Fruit fly (Drosophila melanogaster) whole organism, wandering third instar larva: ENCODE results near the gene Set.

Experiments
- Abd-B ChIP-seq: fragments of >200 bp; optimal IDR thresholded peaks from 2 replicates; lab custom pipeline; 2017; ENCODE audit warnings: missing biosample characterization, missing genetic modification characterization
- CG9705 ChIP-seq: fragments of 200-800 bp; sonication (Bioruptor generic); optimal IDR thresholded peaks from 2 replicates; lab custom pipeline; 2018; ENCODE audit warnings: missing biosample characterization, mild to moderate bottlenecking, missing genetic modification characterization
- CrebA ChIP-seq: fragments of 200-800 bp; sonication (Bioruptor generic); optimal IDR thresholded peaks from 2 replicates; lab custom pipeline; 2016; ENCODE audit warnings: missing biosample characterization, mild to moderate bottlenecking, missing genetic modification characterization, borderline replicate concordance
- Dfd ChIP-seq: fragments of >200 bp; optimal IDR thresholded peaks from 2 replicates; lab custom pipeline; 2017; ENCODE audit warnings: missing biosample characterization, missing genetic modification characterization
- Dif ChIP-seq: fragments of 200-275, 200-300 bp; sonication (Bioruptor generic); optimal IDR thresholded peaks from 2 replicates; lab custom pipeline; 2018; ENCODE audit warnings: missing biosample characterization, missing genetic modification characterization; ENCODE audit not compliant: partially characterized antibody
- HLH106 ChIP-seq: fragments of 200-800 bp; optimal IDR thresholded peaks from 3 replicates; lab custom pipeline; 2019; ENCODE audit warnings: missing biosample characterization, mild to moderate bottlenecking, missing genetic modification characterization, moderate library complexity
- Hnf4 ChIP-seq: fragments of 200-800 bp; sonication (Bioruptor generic); optimal IDR thresholded peaks from 2 replicates; lab custom pipeline; 2016; ENCODE audit warnings: missing biosample characterization, mild to moderate bottlenecking, missing genetic modification characterization
- Hr83 ChIP-seq: fragments of 200-300 bp; sonication (Bioruptor generic); optimal IDR thresholded peaks from 2 replicates; lab custom pipeline; 2016; ENCODE audit warnings: missing biosample characterization, mild to moderate bottlenecking, missing genetic modification characterization, moderate library complexity; ENCODE audit not compliant: poor library complexity, severe bottlenecking
- Jra ChIP-seq: sonication (Bioruptor generic); optimal IDR thresholded peaks from 2 replicates; lab custom pipeline; 2016; ENCODE audit warnings: missing biosample characterization, missing genetic modification characterization
- Myc ChIP-seq: fragments of >200 bp; optimal IDR thresholded peaks from 2 replicates; lab custom pipeline; 2017
- Rel ChIP-seq, 2 experiments: fragments of 200-800 bp; sonication (Bioruptor generic) in 1 of 2; optimal IDR thresholded peaks; 2 replicates in 1 of 2; 3 replicates in 1 of 2; lab custom pipeline; 2016 to 2019; ENCODE audit warnings: mild to moderate bottlenecking in 2 of 2, missing biosample characterization in 2 of 2, missing genetic modification characterization in 2 of 2, moderate library complexity in 1 of 2
- Sp1 ChIP-seq: fragments of 200-800 bp; sonication (Bioruptor generic); optimal IDR thresholded peaks from 3 replicates; lab custom pipeline; 2019; ENCODE audit warnings: missing biosample characterization, mild to moderate bottlenecking, missing genetic modification characterization, moderate library complexity
- Vsx2 ChIP-seq: fragments of 200-300, 225-300 bp; sonication (Bioruptor generic); optimal IDR thresholded peaks from 2 replicates; lab custom pipeline; 2018; ENCODE audit warnings: missing biosample characterization, missing genetic modification characterization; ENCODE audit not compliant: partially characterized antibody
- br ChIP-seq: fragments of 200-800 bp; sonication (Bioruptor generic); optimal IDR thresholded peaks from 2 replicates; lab custom pipeline; 2016; ENCODE audit warnings: missing biosample characterization, missing genetic modification characterization
- brk ChIP-seq: fragments of 200-800 bp; sonication (Bioruptor generic); optimal IDR thresholded peaks from 2 replicates; lab custom pipeline; 2016; ENCODE audit warnings: missing biosample characterization, mild to moderate bottlenecking, missing genetic modification characterization
- dl ChIP-seq, 2 experiments: fragments of 175-275, 200-275 bp in 1 of 2; fragments of 200-275 bp in 1 of 2; sonication (Bioruptor generic); optimal IDR thresholded peaks; lab custom pipeline; 2018; ENCODE audit warnings: mild to moderate bottlenecking in 2 of 2, missing biosample characterization in 2 of 2, missing genetic modification characterization in 2 of 2, moderate library complexity in 2 of 2; ENCODE audit not compliant: partially characterized antibody in 2 of 2, insufficient read depth in 1 of 2
- dmrt93B ChIP-seq: fragments of 200-800 bp; sonication (Bioruptor generic); optimal IDR thresholded peaks from 2 replicates; lab custom pipeline; 2018; ENCODE audit warnings: missing biosample characterization, mild to moderate bottlenecking, missing genetic modification characterization
- ey ChIP-seq: fragments of 200-800 bp; sonication (Bioruptor generic); optimal IDR thresholded peaks from 2 replicates; lab custom pipeline; 2016; ENCODE audit warnings: missing biosample characterization, missing genetic modification characterization
- foxo ChIP-seq, 2 experiments: fragments of 200-800 bp; sonication (Bioruptor generic); optimal IDR thresholded peaks; 2 replicates in 1 of 2; 3 replicates in 1 of 2; lab custom pipeline; 2016 to 2017; ENCODE audit warnings: missing biosample characterization in 2 of 2, missing genetic modification characterization in 2 of 2
- fru ChIP-seq: fragments of 200-800 bp; sonication (Bioruptor generic); optimal IDR thresholded peaks from 3 replicates; lab custom pipeline; 2016; ENCODE audit warnings: missing biosample characterization, mild to moderate bottlenecking, missing genetic modification characterization
- h ChIP-seq: fragments of 200-800 bp; sonication (Bioruptor generic); optimal IDR thresholded peaks from 3 replicates; lab custom pipeline; 2016; ENCODE audit warnings: missing biosample characterization, mild to moderate bottlenecking, missing genetic modification characterization
- jim ChIP-seq: fragments of 175-275, 200-325 bp; sonication (Bioruptor generic); optimal IDR thresholded peaks from 2 replicates; lab custom pipeline; 2016; ENCODE audit warnings: missing biosample characterization, mild to moderate bottlenecking, missing genetic modification characterization
- rgr ChIP-seq: fragments of 200-800 bp; sonication (Bioruptor generic); optimal IDR thresholded peaks from 3 replicates; lab custom pipeline; 2016; ENCODE audit warnings: missing biosample characterization, mild to moderate bottlenecking, missing genetic modification characterization
- sage ChIP-seq: fragments of 200-800 bp; sonication (Bioruptor generic); optimal IDR thresholded peaks from 2 replicates; lab custom pipeline; 2016; ENCODE audit warnings: missing biosample characterization, mild to moderate bottlenecking, missing genetic modification characterization
- sv ChIP-seq: fragments of 200-800 bp; sonication (Bioruptor generic); optimal IDR thresholded peaks from 3 replicates; lab custom pipeline; 2016; ENCODE audit warnings: missing biosample characterization, missing genetic modification characterization
- tai ChIP-seq: sonication (Bioruptor generic); optimal IDR thresholded peaks from 2 replicates; lab custom pipeline; 2016; ENCODE audit warnings: missing biosample characterization, missing genetic modification characterization
- usp ChIP-seq: fragments of >200 bp; optimal IDR thresholded peaks from 2 replicates; lab custom pipeline; 2017; ENCODE audit warnings: missing biosample characterization, missing genetic modification characterization
- woc ChIP-seq: sonication (Bioruptor generic); optimal IDR thresholded peaks from 2 replicates; lab custom pipeline; 2016; ENCODE audit warnings: missing biosample characterization, mild to moderate bottlenecking, missing genetic modification characterization

The Set gene

DNA sequence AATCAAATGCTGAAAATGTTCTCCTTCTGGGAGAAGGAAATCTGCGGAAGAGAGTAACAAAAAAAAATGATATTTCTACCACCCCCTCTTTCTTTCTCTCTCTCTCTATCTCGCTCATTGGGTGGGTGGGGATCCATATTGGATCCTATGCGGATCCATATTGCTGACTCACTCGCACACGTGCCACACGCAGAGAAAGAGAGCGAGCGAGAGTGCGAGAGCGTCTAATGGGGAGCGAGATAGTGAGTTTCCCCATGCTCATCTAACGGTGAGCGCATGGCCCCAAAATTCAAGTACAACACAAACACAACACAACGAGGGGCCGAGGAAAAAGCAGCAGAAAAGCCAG, 23.3 kb downstream of the Set start:
- TF ChIP-seq h (GFP tag; lab: Kevin White, UChicago) (peak; percentile 12), dl (GFP tag; optimal IDR thresholded peaks at IDR 0.05; lab: Kevin White, UChicago; ENCODE audit: insufficient read depth in 1 of 2, partially characterized antibody in 2 of 2) (peak; percentile 39 to 74), Dif (GFP tag; lab: Kevin White, UChicago) (peak; percentile 68), Vsx2 (GFP tag; lab: Kevin White, UChicago) (peak; percentile 55), Hnf4 (no peak)
- TF ChIP-seq, all 38 proteins: peak for 4

DNA sequence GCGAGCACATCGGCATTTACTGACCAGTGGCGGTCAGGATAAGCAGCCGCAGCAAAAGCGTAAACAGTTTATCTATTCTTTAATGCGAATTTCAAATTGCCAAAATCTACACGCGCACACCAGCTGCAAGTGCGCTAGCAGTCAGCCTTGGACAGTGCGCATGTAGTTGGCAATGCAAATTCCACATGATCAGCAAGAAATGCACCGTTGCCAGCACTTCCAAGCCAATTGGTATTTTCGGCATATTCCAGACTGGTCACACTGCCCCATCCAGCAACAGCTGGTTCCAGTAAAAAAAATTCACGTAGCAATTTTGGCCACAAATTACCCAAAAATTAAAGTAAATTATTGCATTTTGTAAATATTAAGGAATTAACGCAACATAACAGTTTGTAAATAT, 24.4 kb downstream of the Set start:
- TF ChIP-seq Dfd (GFP tag; lab: Kevin White, UChicago) = no peak
- peak; percentile 30 for TF ChIP-seq HLH106 (tag; lab: Kevin White, UChicago)
- TF ChIP-seq Rel (GFP tag; optimal IDR thresholded peaks at IDR 0.05; lab: Kevin White, UChicago) = no peak
- TF ChIP-seq Rel (tag; optimal IDR thresholded peaks at IDR 0.05; lab: Kevin White, UChicago) = peak; percentile 39
- peak; percentile 36 for TF ChIP-seq rgr (GFP tag; lab: Kevin White, UChicago)
- TF ChIP-seq tai = no peak
- TF ChIP-seq CrebA (GFP tag; lab: Kevin White, UChicago) = no peak
- TF ChIP-seq foxo (GFP tag; optimal IDR thresholded peaks at IDR 0.05; lab: Kevin White, UChicago) = peak in 1 of 2 experiments; percentile 14
- peak; percentile 76 for TF ChIP-seq Vsx2 (GFP tag; lab: Kevin White, UChicago)
- peak; percentile 73 for TF ChIP-seq Myc (lab: Kevin White, UChicago)
- no peak for TF ChIP-seq Hnf4
- peak; percentile 68 to 71 for TF ChIP-seq dl (GFP tag; optimal IDR thresholded peaks at IDR 0.05; lab: Kevin White, UChicago; ENCODE audit: insufficient read depth in 1 of 2, partially characterized antibody in 2 of 2)
- TF ChIP-seq Dif (GFP tag; lab: Kevin White, UChicago) = peak; percentile 86
- peak; percentile 5 for TF ChIP-seq h (GFP tag; lab: Kevin White, UChicago)

DNA sequence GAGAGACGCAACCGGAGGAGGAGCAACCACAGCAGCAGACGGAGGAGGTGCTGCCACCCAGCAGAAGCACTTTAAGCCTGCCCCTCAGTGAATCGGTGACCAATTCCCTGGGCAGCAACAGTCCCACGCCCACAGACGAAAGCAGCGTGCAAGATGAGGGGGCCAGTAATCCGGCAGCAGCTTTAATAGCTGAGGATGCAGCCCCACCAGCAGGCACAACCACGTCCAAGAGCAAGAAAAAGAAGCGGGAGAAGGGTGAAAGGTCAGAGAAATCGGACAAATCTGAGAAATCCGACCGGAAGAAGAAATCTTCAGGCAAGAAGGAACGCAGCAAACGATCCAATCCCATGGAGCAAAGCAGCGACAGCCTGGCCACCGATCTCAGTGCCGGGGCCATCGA, 25.4 kb downstream of the Set start:
- TF ChIP-seq dl (GFP tag; optimal IDR thresholded peaks at IDR 0.05; lab: Kevin White, UChicago; ENCODE audit: insufficient read depth in 1 of 2, partially characterized antibody in 2 of 2) = no peak
- TF ChIP-seq woc (GFP tag; lab: Kevin White, UChicago) = no peak
- no peak for TF ChIP-seq Abd-B
- TF ChIP-seq jim (GFP tag; lab: Kevin White, UChicago) = no peak
- no peak for TF ChIP-seq dmrt93B
- TF ChIP-seq ey (GFP tag; lab: Kevin White, UChicago) = no peak
- TF ChIP-seq Vsx2 (GFP tag; lab: Kevin White, UChicago) = no peak
- TF ChIP-seq fru (GFP tag; lab: Kevin White, UChicago) = no peak
- no peak for TF ChIP-seq Sp1 (GFP tag; lab: Kevin White, UChicago)
- no peak for TF ChIP-seq HLH106 (tag; lab: Kevin White, UChicago)
- TF ChIP-seq Jra (GFP tag; lab: Kevin White, UChicago) = no peak
- no peak for TF ChIP-seq sage (GFP tag; lab: Kevin White, UChicago)
- no peak for TF ChIP-seq Dif (GFP tag; lab: Kevin White, UChicago)
- no peak for TF ChIP-seq CG9705 (GFP tag; lab: Kevin White, UChicago)
- TF ChIP-seq br = no peak
- no peak for TF ChIP-seq tai
- TF ChIP-seq Hr83 (GFP tag; lab: Kevin White, UChicago) = no peak
- TF ChIP-seq Dfd (GFP tag; lab: Kevin White, UChicago) = no peak
- no peak for TF ChIP-seq usp (GFP tag; lab: Kevin White, UChicago)
- TF ChIP-seq Myc (lab: Kevin White, UChicago) = no peak
- TF ChIP-seq, all 38 proteins: peak for 0

DNA sequence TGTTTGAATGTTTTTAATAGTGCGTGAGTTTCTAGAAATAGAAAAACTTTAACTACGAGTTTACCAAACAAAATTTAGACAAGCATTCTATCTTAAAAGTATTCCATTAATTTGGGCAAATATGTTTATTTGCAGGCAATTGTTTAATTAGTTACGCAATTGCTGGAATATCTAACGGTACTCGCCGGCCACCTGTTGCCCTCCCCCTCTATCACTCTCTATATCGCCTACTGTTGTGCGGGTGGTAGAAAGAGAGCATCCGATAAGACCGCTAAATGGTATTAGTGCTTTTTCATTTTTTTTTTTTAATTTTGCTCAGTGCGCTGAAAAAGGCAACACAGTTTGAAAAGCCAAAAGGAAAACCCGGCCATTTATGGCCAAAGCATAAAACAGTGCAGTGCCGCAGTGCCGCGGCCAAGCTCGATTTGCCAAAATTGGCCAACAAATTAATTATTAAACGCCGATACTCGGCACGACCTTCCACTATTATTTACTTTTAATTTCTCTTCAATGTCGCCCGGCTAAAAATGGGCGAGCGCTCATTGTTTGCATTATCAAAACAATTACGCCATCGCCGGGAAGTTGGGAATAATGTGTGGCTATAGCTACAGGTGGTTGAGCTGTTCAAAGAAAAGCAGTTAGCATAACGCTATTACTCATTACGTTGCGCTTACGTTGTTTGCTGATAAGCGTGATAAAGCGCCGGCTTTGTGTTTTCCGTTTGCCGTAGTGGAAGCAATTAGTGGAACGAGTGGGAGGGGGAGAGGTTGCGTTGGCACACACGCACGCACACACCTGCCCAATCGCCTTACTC, 26.7 kb downstream of the Set start:
- TF ChIP-seq h (GFP tag; lab: Kevin White, UChicago) (no peak), woc (GFP tag; lab: Kevin White, UChicago) (no peak), brk (no peak), sv (no peak), Hnf4 (no peak), Hr83 (GFP tag; lab: Kevin White, UChicago) (no peak)
- TF ChIP-seq, all 38 proteins: peak for 0
